Worm (Caenorhabditis elegans) whole organism, late embryonic: ENCODE results near the gene mmad-1.

ENCODE experiments used
- ceh-18 ChIP-seq: sonication (generic microtip); optimal IDR thresholded peaks from 2 replicates; lab custom pipeline; 2016; ENCODE audit warnings: missing genetic modification characterization, missing compliant biosample characterization
- ceh-31 ChIP-seq: sonication (generic microtip); optimal IDR thresholded peaks from 2 replicates; lab custom pipeline; 2016; ENCODE audit warnings: missing genetic modification characterization, missing compliant biosample characterization
- ceh-48 ChIP-seq: sonication (generic microtip); optimal IDR thresholded peaks from 2 replicates; lab custom pipeline; 2016; ENCODE audit warnings: missing genetic modification characterization, inconsistent platforms, missing compliant biosample characterization
- elt-2 ChIP-seq: sonication (generic microtip); optimal IDR thresholded peaks from 2 replicates; lab custom pipeline; 2016; ENCODE audit warnings: missing genetic modification reagents, missing genetic modification characterization, missing compliant biosample characterization
- hlh-15 ChIP-seq: sonication (generic microtip); optimal IDR thresholded peaks from 2 replicates; lab custom pipeline; 2016; ENCODE audit warnings: missing genetic modification characterization, missing compliant biosample characterization

ce11 chrIII:13525118-13525839 lies 23.5 kb downstream of the mmad-1 start:
- no peak for TF ChIP-seq elt-2 (tag; lab: Kevin White, UChicago)
- TF ChIP-seq ceh-18 (tag; lab: Kevin White, UChicago): no peak
- TF ChIP-seq ceh-31: no peak
- no peak for TF ChIP-seq hlh-15 (tag; lab: Kevin White, UChicago)
- TF ChIP-seq ceh-48 (tag; lab: Kevin White, UChicago): no peak
